Worm (Caenorhabditis elegans) whole organism, L3 larva: ENCODE data around the gene srxa-10.

Source experiments
- daf-12 ChIP-seq: fragments of 150-350 bp; optimal IDR thresholded peaks from 2 replicates; lab custom pipeline; 2014; ENCODE audit warnings: missing biosample characterization, missing genetic modification reagents, missing genetic modification characterization
- lin-15B ChIP-seq: fragments of 150-350 bp; optimal IDR thresholded peaks from 2 replicates; lab custom pipeline; 2014; ENCODE audit warnings: missing biosample characterization, missing genetic modification characterization
- nhr-11 ChIP-seq: fragments of 150-350 bp; optimal IDR thresholded peaks from 2 replicates; lab custom pipeline; 2014; ENCODE audit warnings: missing biosample characterization, missing genetic modification characterization
- nhr-77 ChIP-seq: fragments of 150-350 bp; optimal IDR thresholded peaks from 2 replicates; lab custom pipeline; 2014; ENCODE audit warnings: missing biosample characterization, missing genetic modification characterization

DNA sequence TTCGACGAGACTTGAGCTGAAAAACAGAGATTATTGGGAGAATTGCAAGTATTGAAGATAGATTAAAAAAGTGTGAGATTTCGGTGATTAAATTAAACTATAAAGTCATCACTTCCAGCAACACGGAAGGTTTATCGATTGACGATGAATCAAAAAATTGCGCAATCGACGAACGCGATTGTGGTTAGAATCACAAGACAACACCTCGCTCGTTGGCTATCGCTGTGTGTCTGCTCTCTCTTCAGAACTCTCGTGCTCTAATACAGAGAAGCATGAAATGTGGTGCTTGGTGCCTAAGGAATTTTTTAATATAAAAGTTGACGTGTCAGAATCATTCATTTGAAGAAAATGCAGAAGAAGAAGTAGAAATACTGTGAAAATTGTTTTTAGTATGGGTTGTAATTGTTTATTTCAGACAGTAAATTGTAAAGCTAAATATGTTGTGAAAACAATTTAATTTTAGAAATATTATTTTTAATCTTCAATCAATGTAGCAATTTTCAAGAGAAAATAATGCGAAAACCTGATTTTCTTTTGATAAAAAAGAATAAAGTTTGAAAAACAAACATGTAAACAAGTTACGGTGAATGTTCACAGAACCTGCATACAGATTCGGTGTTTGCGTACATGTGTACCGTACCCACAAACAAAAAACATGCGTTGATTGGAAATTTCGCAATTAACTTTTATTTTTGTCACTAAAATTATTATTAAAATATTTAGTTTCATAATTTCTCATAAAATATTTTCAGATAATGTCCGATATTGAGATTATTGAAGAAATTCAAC, 31.0 kb upstream of the srxa-10 start, which contains the start of the genes ZK632.10 and ZK632.11:
- TF ChIP-seq nhr-11 (no peak), lin-15B (tag; lab: Kevin White, UChicago) (peak; percentile 57), daf-12 (tag; lab: Kevin White, UChicago) (no peak), nhr-77 (tag; lab: Kevin White, UChicago) (no peak)
